Fruit fly (Drosophila melanogaster) whole organism, embryonic: Measurements from ENCODE around the gene sage.

Experiments used
- CG13287 ChIP-seq: fragments of 200-800 bp; sonication (Bioruptor generic); IDR thresholded peaks from 2 replicates; pipeline ENCODE4 v1.3.6; 2022; ENCODE audit warnings: missing biosample characterization, missing genetic modification characterization; ENCODE audit not compliant: partially characterized antibody
- CG7786 ChIP-seq: fragments of 200-800 bp; sonication (Bioruptor generic); optimal IDR thresholded peaks from 2 replicates; lab custom pipeline; 2016; ENCODE audit warnings: missing biosample characterization, missing genetic modification characterization
- Mes4 ChIP-seq: fragments of 200-800 bp; sonication (Bioruptor generic); optimal IDR thresholded peaks from 2 replicates; lab custom pipeline; 2016; ENCODE audit warnings: missing biosample characterization, missing genetic modification characterization
- insv ChIP-seq, 2 experiments: fragments of 200-800 bp; sonication (Bioruptor generic); optimal IDR thresholded peaks; 3 replicates each; lab custom pipeline; 2016 to 2018; ENCODE audit warnings: missing biosample characterization in 2 of 2, missing genetic modification characterization in 2 of 2
- repo ChIP-seq: fragments of 200-800 bp; sonication (Bioruptor generic); optimal IDR thresholded peaks from 2 replicates; lab custom pipeline; 2016; ENCODE audit warnings: missing biosample characterization, missing genetic modification characterization

dm6 chr3R:9287710-9288109 lies 23.8 kb upstream of the sage start:
- TF ChIP-seq insv (GFP tag; optimal IDR thresholded peaks at IDR 0.05; lab: Kevin White, UChicago): no peak
- TF ChIP-seq CG13287 (GFP tag; lab: Robert Waterston, UW): no peak
- no peak for TF ChIP-seq CG7786 (GFP tag; lab: Kevin White, UChicago)
- no peak for TF ChIP-seq repo (GFP tag; lab: Kevin White, UChicago)
- no peak for TF ChIP-seq Mes4
